Worm (Caenorhabditis elegans): ENCODE results near the gene ZK262.8.
"Not testable (repeated sequence)": the region's sequence is repeated elsewhere in the genome, so short reads cannot be mapped to it uniquely, and the experiment has no call there.

DNA sequence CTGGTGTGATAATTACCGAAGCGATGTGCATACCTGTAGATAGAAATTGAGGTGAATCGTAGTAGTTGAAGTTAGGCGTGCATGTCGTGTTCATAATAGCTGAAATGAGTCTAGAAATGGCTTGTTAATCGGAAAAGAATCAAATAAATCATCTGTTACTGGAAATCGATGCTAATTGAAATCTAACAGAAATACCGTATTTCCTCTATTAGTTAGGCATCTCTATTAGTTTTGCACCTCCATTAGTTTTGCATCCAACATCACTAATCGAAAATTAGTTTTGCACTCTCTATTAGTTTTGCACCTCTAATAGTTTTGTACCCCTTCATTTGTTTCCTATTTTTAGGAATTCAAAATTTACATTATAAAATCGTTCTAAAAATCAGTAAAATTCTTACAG lies 33.4 kb upstream of the ZK262.8 start, which contains the start of gene srh-209:
- not testable (repeated sequence) for TF ChIP-seq bed-1 (GFP tag; IDR thresholded peaks at IDR 0.05); fkh-3 (tag; optimal IDR thresholded peaks at IDR 0.05); lin-35 (GFP tag; optimal IDR thresholded peaks at IDR 0.05); B0261.1 (tag; optimal IDR thresholded peaks at IDR 0.05); snpc-1.3 (tag; optimal IDR thresholded peaks at IDR 0.05; ENCODE audit: insufficient read depth); sea-2 (GFP tag; IDR thresholded peaks at IDR 0.05); nhr-90 (tag; optimal IDR thresholded peaks at IDR 0.05); nhr-179 (tag; optimal IDR thresholded peaks at IDR 0.05); unc-62 (GFP tag; optimal IDR thresholded peaks at IDR 0.05); ZK185.1 (tag; optimal IDR thresholded peaks at IDR 0.05; ENCODE audit: poor library complexity, severe bottlenecking); sdz-38 (tag; optimal IDR thresholded peaks at IDR 0.05); ets-4 (GFP tag; optimal IDR thresholded peaks at IDR 0.05); ama-1 (optimal IDR thresholded peaks at IDR 0.05); ama-1 (GFP tag; optimal IDR thresholded peaks at IDR 0.05); unc-130 (GFP tag; optimal IDR thresholded peaks at IDR 0.05)

Measured in whole organism, young adult.